Fruit fly (Drosophila melanogaster): ENCODE data around the gene ana1.

Gene ana1

dm6 chr3R:24555932-24556331, 25.6 kb downstream of the ana1 start:
- TF ChIP-seq N (GFP tag; optimal IDR thresholded peaks at IDR 0.05) (no peak), Mio (GFP tag; optimal IDR thresholded peaks at IDR 0.05) (no peak), lola (GFP tag; optimal IDR thresholded peaks at IDR 0.05) (no peak), Sp1 (GFP tag; optimal IDR thresholded peaks at IDR 0.05) (no peak), dmrt93B (GFP tag; optimal IDR thresholded peaks at IDR 0.05) (no peak)

dm6 chr3R:24556554-24556953, 26.2 kb downstream of the ana1 start:
- TF ChIP-seq pan (optimal IDR thresholded peaks at IDR 0.05) = no peak
- no peak for TF ChIP-seq foxo (GFP tag; optimal IDR thresholded peaks at IDR 0.05)
- TF ChIP-seq GATAd (GFP tag; optimal IDR thresholded peaks at IDR 0.05) = no peak
- no peak for TF ChIP-seq Myc (optimal IDR thresholded peaks at IDR 0.05)
- TF ChIP-seq Hr83 (GFP tag; optimal IDR thresholded peaks at IDR 0.05; ENCODE audit: poor library complexity, severe bottlenecking) = no peak
- TF ChIP-seq N (GFP tag; optimal IDR thresholded peaks at IDR 0.05) = no peak
- no peak for TF ChIP-seq Vsx2 (GFP tag; optimal IDR thresholded peaks at IDR 0.05; ENCODE audit: partially characterized antibody)
- TF ChIP-seq Hr78 (GFP tag; optimal IDR thresholded peaks at IDR 0.05) = no peak
- TF ChIP-seq CrebA (GFP tag; optimal IDR thresholded peaks at IDR 0.05; ENCODE audit: borderline replicate concordance) = no peak
- TF ChIP-seq tai (GFP tag; optimal IDR thresholded peaks at IDR 0.05) = no peak
- TF ChIP-seq Sp1 (GFP tag; optimal IDR thresholded peaks at IDR 0.05) = no peak
- no peak for TF ChIP-seq HLH106 (tag; optimal IDR thresholded peaks at IDR 0.05)

dm6 chr3R:24557020-24557465, 26.7 kb downstream of the ana1 start:
- TF ChIP-seq Abd-B (GFP tag; optimal IDR thresholded peaks at IDR 0.05) = no peak
- TF ChIP-seq Rel (GFP tag; optimal IDR thresholded peaks at IDR 0.05) = no peak
- peak; percentile 4 for TF ChIP-seq Rel (tag; optimal IDR thresholded peaks at IDR 0.05)
- TF ChIP-seq CrebA (GFP tag; optimal IDR thresholded peaks at IDR 0.05; ENCODE audit: borderline replicate concordance) = no peak
- TF ChIP-seq Sp1 (GFP tag; optimal IDR thresholded peaks at IDR 0.05) = no peak
- TF ChIP-seq OdsH (GFP tag; optimal IDR thresholded peaks at IDR 0.05) = peak; percentile 76
- peak; percentile 24 for TF ChIP-seq tai (GFP tag; optimal IDR thresholded peaks at IDR 0.05)
- TF ChIP-seq Hnf4 (GFP tag; optimal IDR thresholded peaks at IDR 0.05) = peak; percentile 42
- no peak for TF ChIP-seq dl (GFP tag; optimal IDR thresholded peaks at IDR 0.05; ENCODE audit: insufficient read depth in 1 of 2, partially characterized antibody in 2 of 2)
- no peak for TF ChIP-seq fru (GFP tag; optimal IDR thresholded peaks at IDR 0.05)
- no peak for TF ChIP-seq woc (GFP tag; optimal IDR thresholded peaks at IDR 0.05)
- TF ChIP-seq dsf (GFP tag; optimal IDR thresholded peaks at IDR 0.05; ENCODE audit: borderline replicate concordance) = no peak
- TF ChIP-seq dmrt93B (GFP tag; optimal IDR thresholded peaks at IDR 0.05) = peak; percentile 24
- no peak for TF ChIP-seq usp (GFP tag; optimal IDR thresholded peaks at IDR 0.05)
- TF ChIP-seq Mio (GFP tag; optimal IDR thresholded peaks at IDR 0.05) = no peak
- TF ChIP-seq pan (optimal IDR thresholded peaks at IDR 0.05) = no peak
- no peak for TF ChIP-seq CG9705 (GFP tag; optimal IDR thresholded peaks at IDR 0.05)
- no peak for TF ChIP-seq Hr78 (GFP tag; optimal IDR thresholded peaks at IDR 0.05)
- peak; percentile 61 for TF ChIP-seq ey (GFP tag; optimal IDR thresholded peaks at IDR 0.05)
- TF ChIP-seq CG32264 (GFP tag; optimal IDR thresholded peaks at IDR 0.05) = no peak
- TF ChIP-seq h (GFP tag; optimal IDR thresholded peaks at IDR 0.05) = peak; percentile 71
- TF ChIP-seq sage (GFP tag; optimal IDR thresholded peaks at IDR 0.05) = no peak
- TF ChIP-seq sv (GFP tag; optimal IDR thresholded peaks at IDR 0.05) = peak; percentile 56
- TF ChIP-seq Hr83 (GFP tag; optimal IDR thresholded peaks at IDR 0.05; ENCODE audit: poor library complexity, severe bottlenecking) = peak; percentile 72
- TF ChIP-seq rgr (GFP tag; optimal IDR thresholded peaks at IDR 0.05) = peak; percentile 74
- peak; percentile 58 for TF ChIP-seq psq (GFP tag; optimal IDR thresholded peaks at IDR 0.05)
- peak; percentile 54 for TF ChIP-seq brk (GFP tag; optimal IDR thresholded peaks at IDR 0.05)
- no peak for TF ChIP-seq lola (GFP tag; optimal IDR thresholded peaks at IDR 0.05)
- TF ChIP-seq Jra (GFP tag; optimal IDR thresholded peaks at IDR 0.05) = no peak
- TF ChIP-seq HLH106 (tag; optimal IDR thresholded peaks at IDR 0.05) = peak; percentile 45
- TF ChIP-seq jim (GFP tag; optimal IDR thresholded peaks at IDR 0.05) = no peak
- no peak for TF ChIP-seq N (GFP tag; optimal IDR thresholded peaks at IDR 0.05)
- peak; percentile 3 for TF ChIP-seq Vsx2 (GFP tag; optimal IDR thresholded peaks at IDR 0.05; ENCODE audit: partially characterized antibody)
- peak; percentile 54 for TF ChIP-seq br (GFP tag; optimal IDR thresholded peaks at IDR 0.05)
- TF ChIP-seq Dfd (GFP tag; optimal IDR thresholded peaks at IDR 0.05) = no peak
- TF ChIP-seq foxo (GFP tag; optimal IDR thresholded peaks at IDR 0.05) = no peak
- TF ChIP-seq Dif (GFP tag; optimal IDR thresholded peaks at IDR 0.05; ENCODE audit: partially characterized antibody) = no peak
- no peak for TF ChIP-seq GATAd (GFP tag; optimal IDR thresholded peaks at IDR 0.05)
- TF ChIP-seq Myc (optimal IDR thresholded peaks at IDR 0.05) = peak; percentile 87
